Worm (Caenorhabditis elegans) whole organism, L1 larva: ENCODE measurements around the gene str-106.

Source experiments
- C16A3.4 ChIP-seq: fragments of 150-350 bp; optimal IDR thresholded peaks from 2 replicates; lab custom pipeline; 2014; ENCODE audit warnings: missing biosample characterization, missing genetic modification characterization
- aha-1 ChIP-seq: fragments of 150-350 bp; optimal IDR thresholded peaks from 2 replicates; lab custom pipeline; 2014; ENCODE audit warnings: missing biosample characterization, missing genetic modification characterization
- blmp-1 ChIP-seq: fragments of 150-350 bp; optimal IDR thresholded peaks from 2 replicates; lab custom pipeline; 2014; ENCODE audit warnings: missing biosample characterization, missing genetic modification characterization
- dpl-1 ChIP-seq, 3 experiments: fragments of 150-350 bp in 2 of 3; sonication (generic microtip) in 1 of 3; optimal IDR thresholded peaks; 2 replicates each; lab custom pipeline; 2014 to 2017; ENCODE audit warnings: missing biosample characterization in 3 of 3, missing genetic modification characterization in 3 of 3, missing genetic modification reagents in 3 of 3
- dsc-1 ChIP-seq: sonication (generic microtip); optimal IDR thresholded peaks from 2 replicates; lab custom pipeline; 2016; ENCODE audit warnings: mild to moderate bottlenecking, missing genetic modification characterization, missing compliant biosample characterization
- efl-1 ChIP-seq, 4 experiments: fragments of 150-350 bp; optimal IDR thresholded peaks in 3 of 4; peaks in 1 of 4; 1 replicate in 1 of 4; 2 replicates in 3 of 4; lab custom pipeline; 2014; ENCODE audit warnings: missing biosample characterization in 2 of 4, missing genetic modification characterization in 2 of 4, missing genetic modification reagents in 2 of 4
- egl-13 ChIP-seq: sonication (generic microtip); optimal IDR thresholded peaks from 2 replicates; lab custom pipeline; 2016; ENCODE audit warnings: missing genotype, missing genetic modification reagents, missing genetic modification characterization, missing compliant biosample characterization
- elt-2 ChIP-seq: sonication (generic microtip); optimal IDR thresholded peaks from 2 replicates; lab custom pipeline; 2016; ENCODE audit warnings: missing genetic modification characterization, mild to moderate bottlenecking, inconsistent platforms, missing compliant biosample characterization, missing genetic modification reagents
- ets-5 ChIP-seq: fragments of 200-800 bp; sonication (Bioruptor generic); IDR thresholded peaks from 2 replicates; pipeline ENCODE4 v1.3.6; 2022; ENCODE audit warnings: missing genetic modification characterization, missing compliant biosample characterization
- fkh-10 ChIP-seq: sonication (generic microtip); optimal IDR thresholded peaks from 2 replicates; lab custom pipeline; 2017; ENCODE audit warnings: missing biosample characterization, missing genetic modification reagents, missing genetic modification characterization
- fkh-8 ChIP-seq: sonication (generic microtip); optimal IDR thresholded peaks from 2 replicates; lab custom pipeline; 2016; ENCODE audit warnings: mild to moderate bottlenecking, missing genetic modification characterization, missing compliant biosample characterization
- isw-1 ChIP-seq: fragments of 200-800 bp; sonication (Bioruptor generic); IDR thresholded peaks from 2 replicates; pipeline ENCODE4 v1.3.6; 2022; ENCODE audit warnings: missing genetic modification characterization, missing compliant biosample characterization
- jun-1 ChIP-seq: fragments of 150-350 bp; optimal IDR thresholded peaks from 2 replicates; lab custom pipeline; 2014; ENCODE audit warnings: missing biosample characterization, missing genetic modification reagents, missing genetic modification characterization
- lin-39 ChIP-seq: fragments of 150-350 bp; optimal IDR thresholded peaks from 2 replicates; lab custom pipeline; 2014; ENCODE audit warnings: missing biosample characterization, missing genetic modification reagents, missing genetic modification characterization
- lir-3 ChIP-seq: sonication (generic microtip); optimal IDR thresholded peaks from 2 replicates; lab custom pipeline; 2016; ENCODE audit warnings: mild to moderate bottlenecking, missing genetic modification characterization, moderate library complexity, missing compliant biosample characterization; ENCODE audit not compliant: poor library complexity
- lsy-2 ChIP-seq, 2 experiments: fragments of 150-350 bp; optimal IDR thresholded peaks; 2 replicates each; lab custom pipeline; 2014; ENCODE audit warnings: missing biosample characterization in 2 of 2, missing genetic modification characterization in 2 of 2
- mep-1 ChIP-seq: fragments of 150-350 bp; optimal IDR thresholded peaks from 2 replicates; lab custom pipeline; 2014; ENCODE audit warnings: missing biosample characterization, missing genetic modification characterization
- nhr-19 ChIP-seq: fragments of 200-800 bp; sonication (Bioruptor generic); conservative IDR thresholded peaks from 2 replicates; pipeline ENCODE4 v1.3.6; 2022; ENCODE audit warnings: missing genetic modification characterization, missing compliant biosample characterization
- nhr-76 ChIP-seq: sonication (generic microtip); optimal IDR thresholded peaks from 2 replicates; lab custom pipeline; 2017; ENCODE audit warnings: missing biosample characterization, missing genetic modification characterization
- nhr-77 ChIP-seq: fragments of 150-350 bp; optimal IDR thresholded peaks from 2 replicates; lab custom pipeline; 2014; ENCODE audit warnings: missing biosample characterization, missing genetic modification characterization
- pag-3 ChIP-seq: sonication (generic microtip); optimal IDR thresholded peaks from 2 replicates; lab custom pipeline; 2017; ENCODE audit warnings: missing genetic modification characterization, mild to moderate bottlenecking, missing compliant biosample characterization, antibody characterized with exemption, borderline replicate concordance; ENCODE audit not compliant: insufficient read depth
- pqm-1 ChIP-seq: sonication (generic microtip); optimal IDR thresholded peaks from 3 replicates; lab custom pipeline; 2017; ENCODE audit warnings: missing biosample characterization, missing genetic modification characterization
- skn-1 ChIP-seq: fragments of 150-350 bp; optimal IDR thresholded peaks from 2 replicates; lab custom pipeline; 2014; ENCODE audit warnings: missing biosample characterization, missing genetic modification characterization
- snpc-4 ChIP-seq: fragments of 150-350 bp; optimal IDR thresholded peaks from 2 replicates; lab custom pipeline; 2014; ENCODE audit warnings: missing biosample characterization, missing genetic modification characterization
- sox-4 ChIP-seq: sonication (generic microtip); optimal IDR thresholded peaks from 2 replicates; lab custom pipeline; 2016; ENCODE audit warnings: missing genetic modification characterization, missing compliant biosample characterization
- sptf-1 ChIP-seq: fragments of 150-350 bp; optimal IDR thresholded peaks from 2 replicates; lab custom pipeline; 2014; ENCODE audit warnings: missing biosample characterization, missing genetic modification characterization
- swsn-7 ChIP-seq: sonication (generic microtip); optimal IDR thresholded peaks from 2 replicates; lab custom pipeline; 2016; ENCODE audit warnings: missing genetic modification characterization, missing compliant biosample characterization
- tlp-1 ChIP-seq: fragments of 150-350 bp; optimal IDR thresholded peaks from 2 replicates; lab custom pipeline; 2014; ENCODE audit warnings: missing biosample characterization, missing genetic modification characterization
- xbp-1 ChIP-seq: sonication (generic microtip); optimal IDR thresholded peaks from 2 replicates; lab custom pipeline; 2016; ENCODE audit warnings: missing genetic modification characterization, missing compliant biosample characterization
- zip-4 ChIP-seq: fragments of 200-800 bp; sonication (Bioruptor generic); optimal IDR thresholded peaks from 2 replicates; lab custom pipeline; 2018; ENCODE audit warnings: mild to moderate bottlenecking, missing genetic modification characterization, moderate library complexity, missing compliant biosample characterization
- ztf-11 ChIP-seq, 2 experiments: sonication (generic microtip); optimal IDR thresholded peaks; 2 replicates each; lab custom pipeline; 2016 to 2017; ENCODE audit warnings: missing genetic modification characterization in 2 of 2, missing biosample characterization in 1 of 2, missing compliant biosample characterization in 1 of 2

Gene str-106

DNA sequence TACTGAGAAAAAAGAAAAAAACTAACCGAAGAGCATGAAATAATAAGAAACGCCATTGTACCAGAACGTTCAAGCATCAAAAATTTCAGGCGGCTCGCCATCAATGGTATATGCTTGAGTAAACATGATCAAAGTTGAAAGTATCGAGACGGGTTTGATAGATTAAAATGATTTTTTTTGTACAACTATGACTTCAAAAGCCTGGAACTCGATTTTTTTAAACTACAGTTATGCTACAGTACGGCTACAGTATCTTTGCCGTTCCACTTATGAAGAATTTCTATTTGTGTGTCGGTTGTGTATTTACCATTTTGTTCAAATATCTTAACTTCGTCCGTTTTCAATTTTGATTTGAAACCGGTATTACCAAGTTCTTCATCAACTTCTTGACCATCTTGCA, 25.3 kb upstream of the str-106 start, which contains the start of gene str-97:
str-97 (minus strand) TSS at position 101 of the 400 bp plus-strand sequence.
- TF ChIP-seq swsn-7: no peak
- TF ChIP-seq fkh-8: no peak
- no peak for TF ChIP-seq C16A3.4 (tag; lab: Kevin White, UChicago)
- TF ChIP-seq ets-5 (GFP tag; lab: Robert Waterston, UW): no peak
- TF ChIP-seq egl-13 (tag; lab: Kevin White, UChicago): no peak
- no peak for TF ChIP-seq nhr-76 (tag; lab: Kevin White, UChicago)
- no peak for TF ChIP-seq dpl-1 (GFP tag; optimal IDR thresholded peaks at IDR 0.05; lab: Kevin White, UChicago)

DNA sequence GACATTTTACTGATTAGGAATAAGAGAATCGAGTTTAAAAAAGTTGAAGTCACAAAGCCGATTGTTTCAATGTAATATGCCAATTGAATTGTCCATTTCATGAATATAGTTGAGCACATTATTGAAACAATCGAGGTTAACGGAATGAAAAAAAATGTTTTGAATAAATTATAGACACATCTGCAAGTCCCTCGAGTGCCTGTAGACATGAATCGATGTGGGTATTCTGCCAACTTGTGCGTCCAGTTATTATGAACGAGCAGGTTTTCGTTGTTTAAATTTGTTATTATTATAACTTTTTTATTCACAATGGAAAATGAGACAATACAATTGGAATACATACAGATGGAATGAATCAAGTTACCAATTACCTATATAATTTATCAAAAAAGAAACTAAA, 22.1 kb upstream of the str-106 start, which contains the start of gene str-99:
str-99 (minus strand) TSS at position 101 of the 400 bp plus-strand sequence.
- no peak for TF ChIP-seq sptf-1 (tag; lab: Kevin White, UChicago)
- TF ChIP-seq, all 84 proteins: peak for 0

DNA sequence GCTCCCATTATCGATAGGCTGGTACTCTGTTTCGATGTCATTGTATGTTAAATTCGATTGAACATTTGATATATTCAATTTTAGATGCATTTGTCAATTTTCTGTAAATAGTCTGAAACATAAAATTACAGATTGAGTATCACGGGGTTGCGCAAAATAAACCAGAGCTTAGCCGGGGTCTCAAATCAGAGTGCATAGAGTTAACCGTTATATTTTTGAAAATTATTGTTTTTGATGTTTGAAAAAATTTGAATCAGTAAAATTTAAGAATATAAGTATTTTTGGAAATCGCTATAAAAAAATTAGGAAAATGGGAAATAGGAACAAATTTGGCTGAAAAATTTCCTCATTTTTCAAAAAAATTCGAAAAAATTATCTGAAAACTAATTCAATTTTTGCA, 20.9 kb upstream of the str-106 start, which contains the start of gene F10A3.17:
F10A3.17 (minus strand) TSS at position 101 of the 400 bp plus-strand sequence.
- no peak for TF ChIP-seq lsy-2 (tag; optimal IDR thresholded peaks at IDR 0.05; lab: Kevin White, UChicago)
- TF ChIP-seq dsc-1: no peak
- no peak for TF ChIP-seq egl-13 (tag; lab: Kevin White, UChicago)
- TF ChIP-seq nhr-19 (GFP tag; lab: Robert Waterston, UW): no peak
- TF ChIP-seq jun-1: no peak
- TF ChIP-seq pag-3 (tag; lab: Kevin White, UChicago): no peak
- TF ChIP-seq lin-39: no peak

DNA sequence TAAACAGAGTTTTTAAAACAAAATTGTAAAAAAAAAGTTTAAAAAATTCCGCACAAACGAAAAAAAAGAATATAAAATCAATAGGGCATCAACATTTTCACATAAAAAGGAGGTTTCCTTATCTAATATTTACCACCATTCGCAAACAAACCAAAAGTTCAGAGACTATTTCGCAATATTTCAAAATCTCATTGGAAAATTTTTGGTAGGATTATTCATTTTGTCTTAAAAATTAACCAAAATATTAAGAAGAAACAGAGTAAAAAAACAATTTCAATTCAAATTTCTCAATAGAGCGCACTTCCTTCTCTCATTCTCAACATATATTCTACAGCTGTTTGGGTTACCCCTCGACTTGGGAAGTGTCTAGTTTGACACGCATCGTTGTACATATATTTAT, 20.4 kb upstream of the str-106 start:
- TF ChIP-seq snpc-4 (tag; lab: Kevin White, UChicago): peak; percentile 2
- peak; percentile 24 for TF ChIP-seq elt-2 (tag; lab: Kevin White, UChicago)
- peak; percentile 2 for TF ChIP-seq skn-1 (tag; lab: Kevin White, UChicago)
- no peak for TF ChIP-seq aha-1 (tag; lab: Kevin White, UChicago)
- peak in 1 of 2 experiments; percentile 9 for TF ChIP-seq efl-1 (optimal IDR thresholded peaks at IDR 0.05; lab: Kevin White, UChicago)
- TF ChIP-seq efl-1 (GFP tag; optimal IDR thresholded peaks at IDR 0.05 in 1 of 2; lab: Kevin White, UChicago): peak in 1 of 2 experiments; percentile 4
- TF ChIP-seq zip-4: peak; percentile 79
- no peak for TF ChIP-seq blmp-1

DNA sequence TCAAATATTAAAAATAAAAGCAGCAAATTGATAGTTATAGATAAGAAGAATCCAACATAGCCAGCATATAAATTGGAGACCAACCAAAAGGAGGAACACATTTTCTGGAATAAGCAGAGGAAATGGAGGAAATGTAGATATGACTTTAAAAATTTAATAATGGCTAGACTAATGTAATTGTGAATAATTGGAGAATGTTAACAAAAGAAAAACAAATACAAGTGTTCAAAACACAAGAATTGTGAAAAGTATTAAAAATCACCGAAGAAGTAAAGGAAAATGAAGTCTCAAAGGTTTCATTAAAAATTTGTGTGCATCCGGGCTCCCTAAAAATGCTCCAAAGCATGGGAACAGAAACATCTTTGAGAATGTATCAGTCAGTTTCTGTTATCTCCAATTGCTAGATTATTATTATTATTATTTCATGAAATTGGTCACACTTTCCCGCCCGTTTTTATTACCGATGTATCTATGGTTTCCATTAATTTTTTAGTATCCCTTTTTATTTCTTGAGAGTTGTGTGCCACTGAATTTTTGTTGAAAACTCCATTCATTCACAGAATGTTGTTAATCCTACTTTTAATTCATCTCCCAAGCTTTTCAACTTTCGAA, 18.2 kb upstream of the str-106 start, which contains the start of the genes str-109 and F10A3.11:
str-109 (minus strand) TSS at position 101 of the 612 bp plus-strand sequence.
F10A3.11 (plus strand) TSS at position 562 of the 612 bp plus-strand sequence.
- TF ChIP-seq lsy-2 (tag; optimal IDR thresholded peaks at IDR 0.05; lab: Kevin White, UChicago) (no peak), nhr-19 (GFP tag; lab: Robert Waterston, UW) (no peak), isw-1 (GFP tag; lab: Robert Waterston, UW) (no peak), sox-4 (tag; lab: Kevin White, UChicago) (no peak), lir-3 (no peak), elt-2 (tag; lab: Kevin White, UChicago) (no peak), xbp-1 (no peak), fkh-10 (GFP tag; lab: Kevin White, UChicago) (no peak), efl-1 (optimal IDR thresholded peaks at IDR 0.05; lab: Kevin White, UChicago) (no peak), efl-1 (GFP tag; optimal IDR thresholded peaks at IDR 0.05 in 1 of 2; lab: Kevin White, UChicago) (no peak), dsc-1 (no peak), pqm-1 (tag; lab: Kevin White, UChicago) (no peak), nhr-77 (no peak), ztf-11 (tag; optimal IDR thresholded peaks at IDR 0.05; lab: Kevin White, UChicago) (no peak), blmp-1 (no peak), mep-1 (no peak), fkh-8 (no peak), tlp-1 (tag; lab: Kevin White, UChicago) (no peak), jun-1 (no peak)
